Worm (Caenorhabditis elegans) whole organism, early embryonic: ENCODE data around the gene W08F4.3.
"Not testable (repeated sequence)": the region's sequence is repeated elsewhere in the genome, so short reads cannot be mapped to it uniquely, and the experiment has no call there.

Experiments
- B0310.2 ChIP-seq: sonication (generic microtip); optimal IDR thresholded peaks from 2 replicates; lab custom pipeline; 2016; ENCODE audit warnings: mild to moderate bottlenecking, missing genetic modification characterization, missing compliant biosample characterization
- F13C5.2 ChIP-seq: sonication (generic microtip); optimal IDR thresholded peaks from 2 replicates; lab custom pipeline; 2017; ENCODE audit warnings: mild to moderate bottlenecking, missing genetic modification characterization, inconsistent platforms, missing compliant biosample characterization
- aly-1 ChIP-seq: sonication (generic microtip); optimal IDR thresholded peaks from 2 replicates; lab custom pipeline; 2016; ENCODE audit warnings: missing genetic modification characterization, missing compliant biosample characterization
- ama-1 ChIP-seq: fragments of 150-350 bp; optimal IDR thresholded peaks from 2 replicates; lab custom pipeline; 2014
- ceh-13 ChIP-seq: fragments of 200-800 bp; sonication (Bioruptor generic); optimal IDR thresholded peaks from 2 replicates; lab custom pipeline; 2018; ENCODE audit warnings: mild to moderate bottlenecking, missing genetic modification characterization, missing compliant biosample characterization
- ceh-36 ChIP-seq: sonication (generic microtip); optimal IDR thresholded peaks from 2 replicates; lab custom pipeline; 2016; ENCODE audit warnings: missing genetic modification characterization, inconsistent platforms, missing compliant biosample characterization
- ets-7 ChIP-seq: sonication (generic microtip); optimal IDR thresholded peaks from 2 replicates; lab custom pipeline; 2016; ENCODE audit warnings: missing genotype, missing genetic modification characterization, missing compliant biosample characterization
- flt-1 ChIP-seq: fragments of 200-800 bp; sonication (Bioruptor generic); IDR thresholded peaks from 2 replicates; pipeline ENCODE4 v1.3.6; 2022; ENCODE audit warnings: missing genetic modification characterization, missing compliant biosample characterization
- hmbx-1 ChIP-seq: sonication (generic microtip); optimal IDR thresholded peaks from 2 replicates; lab custom pipeline; 2016; ENCODE audit warnings: mild to moderate bottlenecking, missing genetic modification characterization, missing compliant biosample characterization
- hmg-4 ChIP-seq: fragments of 200-800 bp; sonication (Bioruptor generic); optimal IDR thresholded peaks from 2 replicates; lab custom pipeline; 2018; ENCODE audit warnings: mild to moderate bottlenecking, missing genetic modification characterization, missing compliant biosample characterization
- hnd-1 ChIP-seq: sonication (generic microtip); optimal IDR thresholded peaks from 2 replicates; lab custom pipeline; 2016; ENCODE audit warnings: missing genetic modification characterization, missing compliant biosample characterization
- pes-1 ChIP-seq: fragments of 200-800 bp; sonication (Bioruptor generic); IDR thresholded peaks from 2 replicates; pipeline ENCODE4 v1.3.6; 2022; ENCODE audit warnings: missing genetic modification reagents, missing genetic modification characterization, missing compliant biosample characterization
- scrt-1 ChIP-seq: fragments of 200-800 bp; sonication (Bioruptor generic); IDR thresholded peaks from 2 replicates; pipeline ENCODE4 v1.3.6; 2022; ENCODE audit warnings: missing genetic modification characterization, missing compliant biosample characterization
- sea-1 ChIP-seq: fragments of 200-800 bp; sonication (Bioruptor generic); conservative IDR thresholded peaks from 2 replicates; pipeline ENCODE4 v1.3.6; 2022; ENCODE audit warnings: missing genetic modification characterization, missing compliant biosample characterization
- tbx-11 ChIP-seq: fragments of 200-800 bp; sonication (Bioruptor generic); IDR thresholded peaks from 2 replicates; pipeline ENCODE4 v1.3.6; 2022; ENCODE audit warnings: missing genetic modification characterization, missing compliant biosample characterization
- tbx-37 ChIP-seq: fragments of 200-800 bp; sonication (Bioruptor generic); conservative IDR thresholded peaks from 2 replicates; pipeline ENCODE4 v1.3.6; 2022; ENCODE audit warnings: missing genetic modification reagents, missing genetic modification characterization, missing compliant biosample characterization
- tra-4 ChIP-seq: sonication (generic microtip); optimal IDR thresholded peaks from 2 replicates; lab custom pipeline; 2017; ENCODE audit warnings: missing genetic modification characterization, missing compliant biosample characterization

W08F4.3 gene

DNA sequence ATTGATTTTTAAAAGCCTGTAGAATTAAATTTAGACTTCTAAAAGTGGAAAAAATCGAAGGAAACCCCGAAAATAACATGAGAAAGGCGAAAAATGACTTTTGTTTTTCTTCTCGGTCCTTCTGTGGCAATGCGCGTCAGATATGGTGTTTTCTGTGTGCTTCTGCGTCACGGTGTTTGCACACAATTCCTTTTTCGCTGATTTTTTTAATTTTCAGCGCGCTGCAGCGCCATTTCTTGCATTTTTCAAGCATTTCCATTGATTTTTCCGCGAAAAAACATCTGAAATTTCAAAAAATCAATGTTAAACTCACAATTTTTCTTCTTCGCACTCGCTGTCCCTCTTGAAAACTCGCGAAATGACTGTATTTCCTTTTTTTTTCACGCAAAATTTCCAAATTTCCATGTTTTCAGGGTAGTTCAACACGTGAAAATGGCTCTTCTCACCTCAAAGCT is at the start of gene W08F4.3, which contains the start of gene cdc-37:
TSS of gene W08F4.3 (plus strand) at position 414 of the 455 bp plus-strand sequence.
TSS of gene cdc-37 (minus strand) at position 405 of the 455 bp plus-strand sequence.
- TF ChIP-seq ets-7 (no peak), B0310.2 (tag; lab: Kevin White, UChicago) (no peak), tra-4 (tag; lab: Kevin White, UChicago) (no peak), F13C5.2 (tag; lab: Kevin White, UChicago) (no peak), pes-1 (no peak), hmg-4 (no peak)

DNA sequence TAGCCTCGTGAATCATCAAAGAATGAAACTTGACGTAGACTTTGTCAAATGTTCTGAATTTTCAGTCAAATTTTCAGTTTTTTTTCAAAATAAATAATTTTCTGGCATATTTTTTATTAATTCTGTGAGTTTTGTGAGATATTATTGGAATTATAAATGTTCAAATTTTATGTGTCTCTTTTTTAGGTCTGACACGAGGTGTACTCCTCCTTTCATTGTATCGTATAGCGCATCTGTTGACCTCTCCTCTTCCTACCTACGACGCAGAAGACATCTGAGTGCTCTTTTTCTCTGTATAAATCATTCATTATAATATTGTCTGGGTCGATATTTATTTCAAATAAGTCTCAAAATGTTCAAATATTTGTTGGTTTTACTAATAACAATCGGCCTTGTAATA is 45.2 kb upstream of the W08F4.3 start, which contains the start of gene T27A1.3:
TSS of gene T27A1.3 (plus strand) at position 301 of the 400 bp plus-strand sequence.
- not testable (repeated sequence) for TF ChIP-seq flt-1 (GFP tag; lab: Robert Waterston, UW); pes-1; ceh-13

DNA sequence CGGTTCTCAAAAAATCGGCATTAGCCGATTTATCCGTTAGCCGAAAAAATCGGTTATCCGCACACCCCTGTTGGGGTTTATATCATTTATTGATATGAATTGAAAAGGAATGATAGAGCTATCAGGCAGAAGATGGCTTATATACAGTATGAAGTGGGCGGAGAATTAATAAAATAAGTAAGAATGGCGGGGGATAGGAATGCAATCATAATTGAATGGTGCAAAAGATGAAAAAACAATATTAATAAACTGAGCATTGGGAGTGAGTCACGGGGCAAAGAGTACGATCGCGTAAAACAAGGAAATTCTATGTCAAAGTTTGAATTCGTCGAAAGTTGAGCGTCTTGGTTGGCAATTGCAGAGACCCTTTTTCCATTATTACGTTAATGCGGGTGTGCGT is 43.6 kb upstream of the W08F4.3 start, which contains the start of gene T27A1.2:
TSS of gene T27A1.2 (minus strand) at position 101 of the 400 bp plus-strand sequence.
- no peak for TF ChIP-seq pes-1
- no peak for TF ChIP-seq aly-1 (tag; lab: Kevin White, UChicago)
- no peak for TF ChIP-seq ceh-36 (tag; lab: Kevin White, UChicago)
- TF ChIP-seq F13C5.2 (tag; lab: Kevin White, UChicago), result no peak
- no peak for TF ChIP-seq ceh-13
- TF ChIP-seq hnd-1, result no peak
- TF ChIP-seq ama-1, result no peak
- no peak for TF ChIP-seq sea-1 (GFP tag; lab: Robert Waterston, UW)
- no peak for TF ChIP-seq tbx-11
- TF ChIP-seq hmg-4, result no peak
- no peak for TF ChIP-seq tbx-37 (GFP tag; lab: Robert Waterston, UW)
- no peak for TF ChIP-seq scrt-1 (GFP tag; lab: Robert Waterston, UW)
- no peak for TF ChIP-seq B0310.2 (tag; lab: Kevin White, UChicago)
- no peak for TF ChIP-seq tra-4 (tag; lab: Kevin White, UChicago)
- TF ChIP-seq hmbx-1, result no peak
- no peak for TF ChIP-seq ets-7
- TF ChIP-seq flt-1 (GFP tag; lab: Robert Waterston, UW), result no peak

DNA sequence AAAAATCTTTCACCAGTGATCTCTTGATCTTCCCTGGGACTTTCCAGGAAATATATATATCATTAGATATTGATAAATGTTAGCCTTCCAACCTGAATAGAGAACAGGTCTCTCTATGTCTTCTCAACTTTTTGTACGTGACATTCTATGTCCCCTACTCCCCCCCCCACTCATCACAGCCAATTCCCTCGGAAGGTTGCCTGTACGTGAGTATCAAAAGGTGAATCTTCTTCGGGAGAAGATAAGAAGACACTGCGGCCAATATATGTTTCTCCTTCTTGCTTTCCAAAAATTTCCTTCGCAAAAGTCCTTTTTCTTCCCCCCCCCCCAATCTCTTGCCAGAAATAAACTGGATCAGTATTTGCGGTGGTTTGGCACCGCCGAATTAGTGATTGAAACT is 38.0 kb upstream of the W08F4.3 start:
- TF ChIP-seq pes-1, result no peak
- no peak for TF ChIP-seq ets-7
- no peak for TF ChIP-seq aly-1 (tag; lab: Kevin White, UChicago)
- no peak for TF ChIP-seq flt-1 (GFP tag; lab: Robert Waterston, UW)
- no peak for TF ChIP-seq scrt-1 (GFP tag; lab: Robert Waterston, UW)
- TF ChIP-seq F13C5.2 (tag; lab: Kevin White, UChicago), result no peak

DNA sequence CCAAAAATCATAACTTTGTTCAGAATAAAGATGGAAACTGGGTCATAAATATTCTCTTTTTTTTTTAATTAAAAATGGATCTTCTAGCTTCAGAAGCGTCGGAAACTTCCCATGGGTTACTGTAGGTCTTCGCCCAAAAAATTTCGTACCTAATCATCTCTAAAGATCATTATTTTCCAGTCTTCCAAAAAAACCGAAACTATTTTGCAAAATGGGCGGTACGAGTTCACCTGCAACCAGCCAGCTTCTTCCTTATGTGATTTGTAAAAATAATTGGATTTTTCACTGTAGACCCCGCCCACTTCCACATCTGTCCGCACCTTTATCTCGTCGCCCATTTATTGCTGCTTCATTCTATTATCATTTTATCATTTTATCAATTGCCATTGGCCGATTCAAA is 34.0 kb upstream of the W08F4.3 start, which contains the start of gene mlt-10:
TSS of gene mlt-10 (plus strand) at position 301 of the 400 bp plus-strand sequence.
- TF ChIP-seq hmg-4 (no peak), F13C5.2 (tag; lab: Kevin White, UChicago) (no peak), hmbx-1 (no peak), aly-1 (tag; lab: Kevin White, UChicago) (no peak), flt-1 (GFP tag; lab: Robert Waterston, UW) (no peak), ceh-13 (no peak), pes-1 (no peak), ets-7 (no peak), hnd-1 (no peak)

DNA sequence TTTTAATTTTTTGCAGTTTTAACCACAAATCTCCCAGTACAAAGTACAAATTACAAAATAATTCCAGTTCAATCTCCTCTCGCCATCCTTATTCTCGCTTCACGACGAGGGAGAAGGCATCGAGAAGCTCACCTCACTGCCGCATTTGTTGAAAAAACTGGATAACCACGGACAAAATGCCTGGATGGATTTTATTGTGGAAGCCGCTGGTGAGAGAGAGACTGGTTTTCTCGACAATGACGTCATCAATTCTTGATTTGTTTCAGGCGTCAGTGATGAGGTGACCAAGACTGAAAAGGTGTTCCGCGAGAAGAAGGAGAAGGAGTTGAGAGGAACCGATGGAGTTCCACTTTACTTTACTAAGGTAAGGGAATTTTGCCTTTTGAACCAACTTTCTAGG is 30.9 kb upstream of the W08F4.3 start:
- no peak for TF ChIP-seq pes-1
- no peak for TF ChIP-seq aly-1 (tag; lab: Kevin White, UChicago)
- no peak for TF ChIP-seq flt-1 (GFP tag; lab: Robert Waterston, UW)
- no peak for TF ChIP-seq F13C5.2 (tag; lab: Kevin White, UChicago)
- no peak for TF ChIP-seq B0310.2 (tag; lab: Kevin White, UChicago)
- no peak for TF ChIP-seq ceh-13
- TF ChIP-seq scrt-1 (GFP tag; lab: Robert Waterston, UW), result no peak
- TF ChIP-seq hmg-4, result no peak
- no peak for TF ChIP-seq tra-4 (tag; lab: Kevin White, UChicago)
- TF ChIP-seq tbx-11, result no peak
- TF ChIP-seq hnd-1, result no peak
- no peak for TF ChIP-seq sea-1 (GFP tag; lab: Robert Waterston, UW)

DNA sequence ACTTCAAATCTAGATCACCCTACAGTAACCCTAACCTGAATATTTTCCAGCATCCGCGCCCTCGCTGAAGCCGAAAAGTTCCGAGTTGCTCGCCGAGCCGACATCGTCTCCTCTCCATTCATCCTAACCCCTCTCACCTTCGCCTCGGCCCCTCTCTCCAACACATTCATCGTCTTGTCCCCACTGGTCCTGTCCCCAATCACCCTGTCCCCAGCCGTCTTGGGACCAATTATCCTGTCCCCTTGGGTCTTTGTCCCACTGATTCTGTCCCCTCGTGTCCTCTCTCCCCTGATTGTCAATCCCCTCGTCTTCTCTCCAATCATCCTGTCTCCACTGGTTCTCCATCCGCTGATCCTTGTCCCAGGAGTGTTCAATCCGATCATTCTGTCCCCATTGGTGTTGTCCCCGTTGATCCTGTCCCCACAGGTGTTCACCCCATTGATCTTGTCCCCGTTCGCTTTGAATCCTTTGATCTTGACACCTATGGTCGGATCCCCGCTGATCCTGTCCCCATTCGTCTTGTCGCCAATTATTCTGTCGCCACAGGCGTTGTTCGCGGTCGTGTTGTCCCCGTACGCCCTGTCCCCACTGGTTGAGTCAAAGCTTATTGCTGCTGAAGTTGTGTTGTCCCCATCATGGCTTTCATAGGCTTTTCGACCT is 29.0 kb upstream of the W08F4.3 start, which contains the start of gene lips-7:
TSS of gene lips-7 (plus strand) at position 610 of the 660 bp plus-strand sequence.
- TF ChIP-seq ceh-13, result no peak
- TF ChIP-seq hnd-1, result no peak
- TF ChIP-seq F13C5.2 (tag; lab: Kevin White, UChicago), result no peak
- peak; percentile 43 for TF ChIP-seq aly-1 (tag; lab: Kevin White, UChicago)
- TF ChIP-seq tra-4 (tag; lab: Kevin White, UChicago), result no peak

DNA sequence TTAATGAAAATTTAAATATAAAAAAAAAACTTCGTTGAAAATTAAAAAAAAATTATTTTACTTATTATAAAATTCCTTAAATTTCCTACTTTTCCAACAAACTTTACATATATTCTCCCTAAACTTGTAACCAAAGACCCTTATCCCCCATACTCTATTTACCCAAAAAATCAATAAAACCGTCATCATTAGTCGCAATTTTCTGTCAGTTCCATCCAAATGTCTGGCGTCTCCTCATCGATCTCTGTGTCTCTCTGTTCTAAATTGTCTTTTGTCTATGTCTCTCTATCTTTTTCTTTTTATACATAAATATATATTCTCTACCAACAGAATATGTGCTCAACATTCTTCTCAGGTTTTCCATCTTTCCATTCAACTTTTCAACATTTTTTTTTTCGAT is 25.0 kb upstream of the W08F4.3 start:
- TF ChIP-seq hmg-4 (no peak), tra-4 (tag; lab: Kevin White, UChicago) (no peak), tbx-37 (GFP tag; lab: Robert Waterston, UW) (no peak), ceh-36 (tag; lab: Kevin White, UChicago) (no peak), flt-1 (GFP tag; lab: Robert Waterston, UW) (no peak), B0310.2 (tag; lab: Kevin White, UChicago) (no peak), hmbx-1 (no peak), sea-1 (GFP tag; lab: Robert Waterston, UW) (no peak), pes-1 (no peak), F13C5.2 (tag; lab: Kevin White, UChicago) (no peak), hnd-1 (no peak), ama-1 (no peak)
